Fruit fly (Drosophila melanogaster): ENCODE measurements around the gene okr.

The okr gene

DNA sequence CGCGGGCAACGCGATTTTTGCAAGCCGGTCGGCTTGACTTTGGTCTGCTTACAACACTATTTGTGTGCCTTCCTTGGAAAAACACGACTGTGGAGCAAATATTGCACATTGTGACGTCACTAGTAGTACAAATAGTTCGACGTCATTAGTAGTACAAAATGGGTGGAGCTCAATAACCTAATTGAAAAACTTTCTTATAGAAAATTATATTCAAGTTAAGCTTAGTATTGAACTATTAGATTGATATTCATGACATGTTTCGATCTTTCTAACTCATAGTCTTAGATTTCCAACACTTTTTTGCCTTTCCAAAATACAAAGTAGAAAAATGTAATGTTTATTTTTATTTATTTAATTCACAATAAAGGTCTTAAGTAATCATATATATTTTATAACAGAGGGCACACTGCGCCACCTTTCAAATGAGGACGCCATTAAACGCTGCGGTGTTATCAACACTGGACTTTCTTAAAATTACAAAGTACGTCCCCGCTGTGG is 20.1 kb downstream of the okr start, which contains the start of the genes Rrp1 and gammaTub23C (continued):
- TF ChIP-seq zf30C (GFP tag; optimal IDR thresholded peaks at IDR 0.05) = no peak
- TF ChIP-seq sim (GFP tag; IDR thresholded peaks at IDR 0.05) = no peak
- peak; percentile 47 for TF ChIP-seq CG4707 (GFP tag; optimal IDR thresholded peaks at IDR 0.05)
- peak; percentile 52 for TF ChIP-seq CG6683 (GFP tag; optimal IDR thresholded peaks at IDR 0.05)
- TF ChIP-seq Nf-YC (tag; optimal IDR thresholded peaks at IDR 0.05) = peak; percentile 84
- TF ChIP-seq CG4854 (GFP tag; optimal IDR thresholded peaks at IDR 0.05) = peak; percentile 76
- TF ChIP-seq CG10654 (GFP tag; optimal IDR thresholded peaks at IDR 0.05) = peak; percentile 86
- no peak for TF ChIP-seq CG2199 (GFP tag; IDR thresholded peaks at IDR 0.05)
- no peak for TF ChIP-seq aop (GFP tag; IDR thresholded peaks at IDR 0.05)
- no peak for TF ChIP-seq CG42726 (GFP tag; IDR thresholded peaks at IDR 0.05; ENCODE audit: partially characterized antibody)
- TF ChIP-seq CG30431 (GFP tag; optimal IDR thresholded peaks at IDR 0.05) = peak; percentile 88
- peak; percentile 44; the same call in 1 of the 3 replicates for TF ChIP-seq ken (GFP tag; IDR thresholded peaks at IDR 0.05)
- peak; percentile 90 for TF ChIP-seq HHEX (GFP tag; optimal IDR thresholded peaks at IDR 0.05)
- peak; percentile 15; the same call in 1 of the 2 replicates for TF ChIP-seq amos (GFP tag; IDR thresholded peaks at IDR 0.05; ENCODE audit: partially characterized antibody)
- peak; percentile 86 for TF ChIP-seq CG11695 (GFP tag; IDR thresholded peaks at IDR 0.05)
- peak; percentile 76 for TF ChIP-seq CG11560 (tag; IDR thresholded peaks at IDR 0.05)
- no peak for TF ChIP-seq wek (GFP tag; optimal IDR thresholded peaks at IDR 0.05)
- TF ChIP-seq ewg (GFP tag; optimal IDR thresholded peaks at IDR 0.05) = peak; percentile 85
- TF ChIP-seq usp (GFP tag; optimal IDR thresholded peaks at IDR 0.05) = no peak
- TF ChIP-seq Dip3 (GFP tag; optimal IDR thresholded peaks at IDR 0.05) = peak; percentile 81
- peak; percentile 63 for TF ChIP-seq Hmx (GFP tag; optimal IDR thresholded peaks at IDR 0.05)
- peak in 1 of 2 experiments; percentile 86 for TF ChIP-seq Eip74EF (GFP tag; optimal IDR thresholded peaks at IDR 0.05)
- TF ChIP-seq CG11456 (GFP tag; IDR thresholded peaks at IDR 0.05) = peak; percentile 77; the same call in 2 of the 3 replicates
- peak; percentile 94 for TF ChIP-seq CG1602 (GFP tag; optimal IDR thresholded peaks at IDR 0.05)
- TF ChIP-seq CG17186 (GFP tag; optimal IDR thresholded peaks at IDR 0.05) = peak; percentile 64
- no peak for TF ChIP-seq ash1 (GFP tag; optimal IDR thresholded peaks at IDR 0.05)
- peak; percentile 93 for TF ChIP-seq CG13424 (tag; optimal IDR thresholded peaks at IDR 0.05)
- TF ChIP-seq gcm2 (GFP tag; optimal IDR thresholded peaks at IDR 0.05) = peak; percentile 55
- peak; percentile 89 for TF ChIP-seq CG3847 (GFP tag; IDR thresholded peaks at IDR 0.05)
- peak; percentile 85 for TF ChIP-seq CG1529 (GFP tag; optimal IDR thresholded peaks at IDR 0.05)
- peak; percentile 88 for TF ChIP-seq Gug (GFP tag; IDR thresholded peaks at IDR 0.05)
- no peak for TF ChIP-seq repo (GFP tag; optimal IDR thresholded peaks at IDR 0.05)
- TF ChIP-seq CG14014 (GFP tag; IDR thresholded peaks at IDR 0.05) = peak; percentile 74
- peak; percentile 56 for TF ChIP-seq Myb (GFP tag; optimal IDR thresholded peaks at IDR 0.05)
- peak; percentile 67 for TF ChIP-seq CG15073 (GFP tag; optimal IDR thresholded peaks at IDR 0.05)
- TF ChIP-seq CG17568 (GFP tag; optimal IDR thresholded peaks at IDR 0.05) = no peak
- peak; percentile 63 for TF ChIP-seq CG7786 (GFP tag; optimal IDR thresholded peaks at IDR 0.05)
- TF ChIP-seq ab (GFP tag; optimal IDR thresholded peaks at IDR 0.05) = peak; percentile 48
- no peak for TF ChIP-seq CG7963 (GFP tag; IDR thresholded peaks at IDR 0.05; ENCODE audit: partially characterized antibody)
- TF ChIP-seq CG9876 (GFP tag; optimal IDR thresholded peaks at IDR 0.05) = peak; percentile 62
- peak in 1 of 2 experiments; percentile 56 for TF ChIP-seq Dfd (GFP tag; optimal IDR thresholded peaks at IDR 0.05)
- no peak for TF ChIP-seq Lpt (GFP tag; optimal IDR thresholded peaks at IDR 0.05)
- peak; percentile 94 for TF ChIP-seq CG12391 (tag; optimal IDR thresholded peaks at IDR 0.05)
- TF ChIP-seq CHES-1-like (GFP tag; optimal IDR thresholded peaks at IDR 0.05) = peak; percentile 78
- TF ChIP-seq Asciz (GFP tag; optimal IDR thresholded peaks at IDR 0.05) = peak; percentile 81
- peak; percentile 42; the same call in 1 of the 2 replicates for TF ChIP-seq stc (GFP tag; IDR thresholded peaks at IDR 0.05)
- peak; percentile 51 for TF ChIP-seq mirr (GFP tag; optimal IDR thresholded peaks at IDR 0.05)
- peak; percentile 72 for TF ChIP-seq CG6813 (GFP tag; optimal IDR thresholded peaks at IDR 0.05)
- peak; percentile 62; the same call in 1 of the 2 replicates for TF ChIP-seq Oaz (GFP tag; IDR thresholded peaks at IDR 0.05)
- peak; percentile 73 for TF ChIP-seq CG2875 (GFP tag; optimal IDR thresholded peaks at IDR 0.05)
